Comparison of ENCODE assay signal across 5 fruit fly cellular contexts in genomic region chr3R:14363172-14363571, dm6.
TF ChIP-seq lines count a peak whose summit lies in the region.

No protein-coding gene starts in this region.

- TF ChIP-seq CTCF in whole organism, embryonic (GFP tag; optimal IDR thresholded peaks at IDR 0.05; lab: Kevin White, UChicago), result no peak

TF ChIP-seq in whole organism, adult, 20 proteins besides CTCF, POLR2A, EP300 and RAD21:
- TF ChIP-seq cnc (optimal IDR thresholded peaks at IDR 0.05; lab: Kevin White, UChicago) (no peak), tj (GFP tag; optimal IDR thresholded peaks at IDR 0.05; lab: Kevin White, UChicago) (peak; percentile 57), pad (GFP tag; optimal IDR thresholded peaks at IDR 0.05; lab: Kevin White, UChicago) (no peak), CG7101 (tag; optimal IDR thresholded peaks at IDR 0.05; lab: Kevin White, UChicago) (no peak), cic (GFP tag; optimal IDR thresholded peaks at IDR 0.05; lab: Kevin White, UChicago) (no peak), CG1620 (GFP tag; optimal IDR thresholded peaks at IDR 0.05; lab: Kevin White, UChicago) (no peak), Crg-1 (GFP tag; optimal IDR thresholded peaks at IDR 0.05; lab: Kevin White, UChicago) (no peak)

TF ChIP-seq in whole organism, embryonic, 481 proteins besides CTCF, POLR2A, EP300 and RAD21:
- TF ChIP-seq cg (GFP tag; optimal IDR thresholded peaks at IDR 0.05; lab: Kevin White, UChicago), result peak; percentile 59
- TF ChIP-seq CG11504 (tag; optimal IDR thresholded peaks at IDR 0.05; lab: Kevin White, UChicago), result peak; percentile 43
- TF ChIP-seq GATAe (GFP tag; conservative IDR thresholded peaks at IDR 0.05; lab: Robert Waterston, UW), result no peak
- TF ChIP-seq sob (GFP tag; IDR thresholded peaks at IDR 0.05; lab: Robert Waterston, UW), result peak; percentile 9; the same call in 1 of the 2 replicates
- TF ChIP-seq CG8290 (GFP tag; optimal IDR thresholded peaks at IDR 0.05; lab: Kevin White, UChicago), result no peak
- TF ChIP-seq CG8290 (tag; optimal IDR thresholded peaks at IDR 0.05; lab: Kevin White, UChicago), result peak in 1 of 2 experiments; percentile 15
- peak; percentile 25 for TF ChIP-seq Kr (GFP tag; optimal IDR thresholded peaks at IDR 0.05; lab: Kevin White, UChicago)
- no peak for TF ChIP-seq Hr78 (GFP tag; optimal IDR thresholded peaks at IDR 0.05; lab: Kevin White, UChicago)
- TF ChIP-seq CG12769 (tag; optimal IDR thresholded peaks at IDR 0.05; lab: Kevin White, UChicago), result peak; percentile 15
- TF ChIP-seq NC2β (GFP tag; optimal IDR thresholded peaks at IDR 0.05; lab: Kevin White, UChicago), result no peak
- peak; percentile 1 for TF ChIP-seq CG10543 (GFP tag; optimal IDR thresholded peaks at IDR 0.05; lab: Kevin White, UChicago)
- 0 out of 3 replicates have a peak, but pooled peaks have one; percentile 6 for TF ChIP-seq zfh1 (GFP tag; IDR thresholded peaks at IDR 0.05; lab: Robert Waterston, UW)
- 0 out of 4 replicates have a peak, but pooled peaks have one; percentile 42 for TF ChIP-seq chinmo (GFP tag; IDR thresholded peaks at IDR 0.05; lab: Robert Waterston, UW; ENCODE audit: partially characterized antibody)
- peak; percentile 71 for TF ChIP-seq Med (GFP tag; lab: Kevin White, UChicago)
- TF ChIP-seq Hey (tag; optimal IDR thresholded peaks at IDR 0.05; lab: Kevin White, UChicago), result peak; percentile 18
- no peak for TF ChIP-seq tgo (GFP tag; IDR thresholded peaks at IDR 0.05; lab: Robert Waterston, UW)
- peak; percentile 32 for TF ChIP-seq D (optimal IDR thresholded peaks at IDR 0.05; lab: Kevin White, UChicago)
- TF ChIP-seq D (GFP tag; optimal IDR thresholded peaks at IDR 0.05; lab: Kevin White, UChicago), result no peak
- peak; percentile 43; the same call in 1 of the 2 replicates for TF ChIP-seq CG4360 (GFP tag; IDR thresholded peaks at IDR 0.05; lab: Robert Waterston, UW)

TF ChIP-seq in whole organism, prepupa, 60 proteins besides CTCF, POLR2A, EP300 and RAD21:
- peak; percentile 24 for TF ChIP-seq Eip78C (GFP tag; lab: Kevin White, UChicago)
- peak; percentile 81 for TF ChIP-seq CG6854 (GFP tag; optimal IDR thresholded peaks at IDR 0.05; lab: Kevin White, UChicago)
- TF ChIP-seq vri (GFP tag; optimal IDR thresholded peaks at IDR 0.05; lab: Kevin White, UChicago), result no peak
- no peak for TF ChIP-seq CG15336 (GFP tag; IDR thresholded peaks at IDR 0.05; lab: Robert Waterston, UW)
- TF ChIP-seq ss (GFP tag; optimal IDR thresholded peaks at IDR 0.05; lab: Kevin White, UChicago), result peak; percentile 35 to 77
- no peak for TF ChIP-seq CG6792 (GFP tag; optimal IDR thresholded peaks at IDR 0.05; lab: Kevin White, UChicago)
- TF ChIP-seq Hr38 (GFP tag; optimal IDR thresholded peaks at IDR 0.05; lab: Kevin White, UChicago), result no peak
- no peak for TF ChIP-seq Eip93F (GFP tag; optimal IDR thresholded peaks at IDR 0.05; lab: Kevin White, UChicago)
- no peak for TF ChIP-seq CG6163 (GFP tag; IDR thresholded peaks at IDR 0.05; lab: Robert Waterston, UW)
- peak; percentile 21 for TF ChIP-seq CG7368 (GFP tag; optimal IDR thresholded peaks at IDR 0.05; lab: Kevin White, UChicago)
- TF ChIP-seq Blimp-1 (GFP tag; optimal IDR thresholded peaks at IDR 0.05; lab: Kevin White, UChicago), result peak; percentile 9
- TF ChIP-seq Met (GFP tag; optimal IDR thresholded peaks at IDR 0.05; lab: Kevin White, UChicago), result peak; percentile 7
- TF ChIP-seq Hr39 (GFP tag; optimal IDR thresholded peaks at IDR 0.05; lab: Kevin White, UChicago), result no peak
TF ChIP-seq in whole organism, prepupa: peak in this region for 6.

TF ChIP-seq in whole organism, pupa, 21 proteins besides CTCF, POLR2A, EP300 and RAD21:
- TF ChIP-seq CG13204 (GFP tag; optimal IDR thresholded peaks at IDR 0.05; lab: Kevin White, UChicago), result peak; percentile 73
- TF ChIP-seq CG10348 (GFP tag; IDR thresholded peaks at IDR 0.05; lab: Robert Waterston, UW), result no peak
- peak; percentile 64 for TF ChIP-seq EcR (GFP tag; optimal IDR thresholded peaks at IDR 0.05; lab: Kevin White, UChicago)

TF ChIP-seq in whole organism, wandering third instar larva, 38 proteins besides CTCF, POLR2A, EP300 and RAD21:
- peak; percentile 48 for TF ChIP-seq Dif (GFP tag; optimal IDR thresholded peaks at IDR 0.05; lab: Kevin White, UChicago; ENCODE audit: partially characterized antibody)
- TF ChIP-seq usp (GFP tag; optimal IDR thresholded peaks at IDR 0.05; lab: Kevin White, UChicago), result no peak
- peak; percentile 20 for TF ChIP-seq Vsx2 (GFP tag; optimal IDR thresholded peaks at IDR 0.05; lab: Kevin White, UChicago; ENCODE audit: partially characterized antibody)
- peak; percentile 72 for TF ChIP-seq Dfd (GFP tag; optimal IDR thresholded peaks at IDR 0.05; lab: Kevin White, UChicago)
- TF ChIP-seq dl (GFP tag; optimal IDR thresholded peaks at IDR 0.05; lab: Kevin White, UChicago; ENCODE audit: insufficient read depth in 1 of 2, partially characterized antibody in 2 of 2), result peak in 1 of 2 experiments; percentile 58
- TF ChIP-seq psq (GFP tag; optimal IDR thresholded peaks at IDR 0.05; lab: Kevin White, UChicago), result peak; percentile 46
- TF ChIP-seq OdsH (GFP tag; optimal IDR thresholded peaks at IDR 0.05; lab: Kevin White, UChicago), result peak; percentile 1
- TF ChIP-seq dsf (GFP tag; optimal IDR thresholded peaks at IDR 0.05; lab: Kevin White, UChicago; ENCODE audit: borderline replicate concordance), result no peak
- no peak for TF ChIP-seq Mio (GFP tag; optimal IDR thresholded peaks at IDR 0.05; lab: Kevin White, UChicago)
- TF ChIP-seq h (GFP tag; optimal IDR thresholded peaks at IDR 0.05; lab: Kevin White, UChicago), result peak; percentile 87
- peak; percentile 73 for TF ChIP-seq Rel (GFP tag; optimal IDR thresholded peaks at IDR 0.05; lab: Kevin White, UChicago)
- TF ChIP-seq Rel (tag; optimal IDR thresholded peaks at IDR 0.05; lab: Kevin White, UChicago), result peak; percentile 10
- TF ChIP-seq Sp1 (GFP tag; optimal IDR thresholded peaks at IDR 0.05; lab: Kevin White, UChicago), result peak; percentile 4
- peak; percentile 49 for TF ChIP-seq br (GFP tag; optimal IDR thresholded peaks at IDR 0.05; lab: Kevin White, UChicago)
- peak; percentile 51 for TF ChIP-seq Hr83 (GFP tag; optimal IDR thresholded peaks at IDR 0.05; lab: Kevin White, UChicago; ENCODE audit: poor library complexity, severe bottlenecking)
